Worm (Caenorhabditis elegans) whole organism, midembryonic: ENCODE measurements around the gene F10G2.7.
"Not testable (repeated sequence)": the region's sequence is repeated elsewhere in the genome, so short reads cannot be mapped to it uniquely, and the experiment has no call there.

Experiments used
- T22C8.4 ChIP-seq: fragments of 200-800 bp; sonication (Bioruptor generic); IDR thresholded peaks from 2 replicates; pipeline ENCODE4 v1.3.6; 2022; ENCODE audit warnings: missing genetic modification characterization, missing compliant biosample characterization
- cog-1 ChIP-seq: sonication (generic microtip); optimal IDR thresholded peaks from 2 replicates; lab custom pipeline; 2016; ENCODE audit warnings: missing genetic modification characterization, missing compliant biosample characterization
- flt-1 ChIP-seq: fragments of 200-800 bp; sonication (Bioruptor generic); IDR thresholded peaks from 2 replicates; pipeline ENCODE4 v1.3.6; 2022; ENCODE audit warnings: missing genetic modification characterization, missing compliant biosample characterization
- klf-2 ChIP-seq: fragments of 200-800 bp; sonication (Bioruptor generic); conservative IDR thresholded peaks from 2 replicates; pipeline ENCODE4 v1.3.6; 2022; ENCODE audit warnings: missing genetic modification reagents, missing genetic modification characterization, missing compliant biosample characterization
- med-1 ChIP-seq: sonication (generic microtip); optimal IDR thresholded peaks from 2 replicates; lab custom pipeline; 2017; ENCODE audit warnings: missing genetic modification characterization, mild to moderate bottlenecking, missing compliant biosample characterization, antibody characterized with exemption, missing genetic modification reagents; ENCODE audit not compliant: insufficient read depth
- ref-1 ChIP-seq: fragments of 200-800 bp; sonication (Bioruptor generic); conservative IDR thresholded peaks from 2 replicates; pipeline ENCODE4 v1.3.6; 2022; ENCODE audit warnings: missing genetic modification reagents, missing genetic modification characterization, missing compliant biosample characterization
- tab-1 ChIP-seq: fragments of 200-800 bp; sonication (Bioruptor generic); IDR thresholded peaks from 2 replicates; pipeline ENCODE4 v1.3.6; 2022; ENCODE audit warnings: missing genetic modification characterization, missing compliant biosample characterization
- ztf-23 ChIP-seq: fragments of 200-800 bp; sonication (Bioruptor generic); IDR thresholded peaks from 2 replicates; pipeline ENCODE4 v1.3.6; 2022; ENCODE audit warnings: missing genetic modification reagents, missing genetic modification characterization, missing compliant biosample characterization
- ztf-29 ChIP-seq: fragments of 200-800 bp; sonication (Bioruptor generic); IDR thresholded peaks from 2 replicates; pipeline ENCODE4 v1.3.6; 2022; ENCODE audit warnings: missing genetic modification reagents, missing genetic modification characterization, missing compliant biosample characterization

Gene F10G2.7

ce11 chrV:7337218-7337617 is at the start of gene F10G2.7:
TSS of gene F10G2.7 (minus strand) at chrV:7337318.
- not testable (repeated sequence) for TF ChIP-seq klf-2; ztf-29; flt-1 (GFP tag; lab: Robert Waterston, UW)

- TF ChIP-seq ref-1 (GFP tag; lab: Robert Waterston, UW) (no peak), T22C8.4 (GFP tag; lab: Robert Waterston, UW) (no peak), klf-2 (no peak), cog-1 (tag; lab: Kevin White, UChicago) (no peak), flt-1 (GFP tag; lab: Robert Waterston, UW) (no peak), ztf-23 (GFP tag; lab: Robert Waterston, UW) (no peak), ztf-29 (no peak), med-1 (GFP tag; lab: Kevin White, UChicago) (no peak), tab-1 (no peak)
Observed at ce11 chrV:7386052-7386573, 49.0 kb upstream of the F10G2.7 start, which contains the start of gene srp-6. TSS of gene srp-6 (minus strand) at chrV:7386102.

- no peak for TF ChIP-seq med-1 (GFP tag; lab: Kevin White, UChicago)
Observed at ce11 chrV:7381008-7381407, 43.9 kb upstream of the F10G2.7 start, which contains the start of gene C03G6.17. TSS of gene C03G6.17 (minus strand) at chrV:7381108.

- TF ChIP-seq ztf-29, result no peak
- TF ChIP-seq ztf-23 (GFP tag; lab: Robert Waterston, UW), result no peak
- no peak for TF ChIP-seq flt-1 (GFP tag; lab: Robert Waterston, UW)
- no peak for TF ChIP-seq ref-1 (GFP tag; lab: Robert Waterston, UW)
- no peak for TF ChIP-seq med-1 (GFP tag; lab: Kevin White, UChicago)
- no peak for TF ChIP-seq T22C8.4 (GFP tag; lab: Robert Waterston, UW)
- TF ChIP-seq tab-1, result no peak
- no peak for TF ChIP-seq klf-2
- TF ChIP-seq cog-1 (tag; lab: Kevin White, UChicago), result no peak
Observed at ce11 chrV:7379384-7379783, 42.3 kb upstream of the F10G2.7 start, which contains the start of gene srsx-24. TSS of gene srsx-24 (minus strand) at chrV:7379484.

ce11 chrV:7374090-7374489 is 37.0 kb upstream of the F10G2.7 start, which contains the start of gene srx-56:
TSS of gene srx-56 (plus strand) at chrV:7374390.
- TF ChIP-seq ref-1 (GFP tag; lab: Robert Waterston, UW) (no peak), tab-1 (no peak), T22C8.4 (GFP tag; lab: Robert Waterston, UW) (no peak)

- TF ChIP-seq ztf-23 (GFP tag; lab: Robert Waterston, UW), result no peak
- TF ChIP-seq med-1 (GFP tag; lab: Kevin White, UChicago), result no peak
- TF ChIP-seq flt-1 (GFP tag; lab: Robert Waterston, UW), result no peak
- TF ChIP-seq tab-1, result no peak
- no peak for TF ChIP-seq ztf-29
- TF ChIP-seq ref-1 (GFP tag; lab: Robert Waterston, UW), result no peak
- TF ChIP-seq klf-2, result no peak
- no peak for TF ChIP-seq T22C8.4 (GFP tag; lab: Robert Waterston, UW)
- TF ChIP-seq cog-1 (tag; lab: Kevin White, UChicago), result no peak
Observed at ce11 chrV:7369578-7369977, 32.5 kb upstream of the F10G2.7 start, which contains the start of gene srj-14. TSS of gene srj-14 (plus strand) at chrV:7369708.

ce11 chrV:7364951-7365350 is 27.8 kb upstream of the F10G2.7 start, which contains the start of gene exc-13:
TSS of gene exc-13 (plus strand) at chrV:7365251.
- TF ChIP-seq cog-1 (tag; lab: Kevin White, UChicago), result no peak
- no peak for TF ChIP-seq flt-1 (GFP tag; lab: Robert Waterston, UW)
- no peak for TF ChIP-seq tab-1
- TF ChIP-seq T22C8.4 (GFP tag; lab: Robert Waterston, UW), result no peak
- TF ChIP-seq med-1 (GFP tag; lab: Kevin White, UChicago), result no peak

- TF ChIP-seq klf-2, result no peak
- no peak for TF ChIP-seq tab-1
- TF ChIP-seq flt-1 (GFP tag; lab: Robert Waterston, UW), result no peak
- TF ChIP-seq med-1 (GFP tag; lab: Kevin White, UChicago), result no peak
- no peak for TF ChIP-seq cog-1 (tag; lab: Kevin White, UChicago)
- TF ChIP-seq ref-1 (GFP tag; lab: Robert Waterston, UW), result no peak
- TF ChIP-seq ztf-29, result no peak
- no peak for TF ChIP-seq T22C8.4 (GFP tag; lab: Robert Waterston, UW)
- TF ChIP-seq ztf-23 (GFP tag; lab: Robert Waterston, UW), result no peak
Observed at ce11 chrV:7364059-7364458, 26.9 kb upstream of the F10G2.7 start, which contains the start of gene cyp-35A2. TSS of gene cyp-35A2 (minus strand) at chrV:7364182.

ce11 chrV:7361673-7362072 is 24.6 kb upstream of the F10G2.7 start, which contains the start of gene cyp-35A1:
TSS of gene cyp-35A1 (minus strand) at chrV:7361773.
- TF ChIP-seq med-1 (GFP tag; lab: Kevin White, UChicago), result no peak
- no peak for TF ChIP-seq ztf-29
- no peak for TF ChIP-seq T22C8.4 (GFP tag; lab: Robert Waterston, UW)
- TF ChIP-seq klf-2, result no peak
- TF ChIP-seq flt-1 (GFP tag; lab: Robert Waterston, UW), result no peak
- TF ChIP-seq cog-1 (tag; lab: Kevin White, UChicago), result no peak
- TF ChIP-seq ref-1 (GFP tag; lab: Robert Waterston, UW), result no peak
- no peak for TF ChIP-seq tab-1
- no peak for TF ChIP-seq ztf-23 (GFP tag; lab: Robert Waterston, UW)

- TF ChIP-seq ztf-23 (GFP tag; lab: Robert Waterston, UW) (no peak), tab-1 (no peak), T22C8.4 (GFP tag; lab: Robert Waterston, UW) (no peak), ztf-29 (no peak), klf-2 (no peak), ref-1 (GFP tag; lab: Robert Waterston, UW) (no peak), cog-1 (tag; lab: Kevin White, UChicago) (no peak), flt-1 (GFP tag; lab: Robert Waterston, UW) (no peak), med-1 (GFP tag; lab: Kevin White, UChicago) (no peak)
Observed at ce11 chrV:7357132-7357531, 20.0 kb upstream of the F10G2.7 start, which contains the start of gene C03G6.6. TSS of gene C03G6.6 (plus strand) at chrV:7357432.
